Worm (Caenorhabditis elegans): ENCODE results near the gene T01B7.13.

Gene T01B7.13

DNA sequence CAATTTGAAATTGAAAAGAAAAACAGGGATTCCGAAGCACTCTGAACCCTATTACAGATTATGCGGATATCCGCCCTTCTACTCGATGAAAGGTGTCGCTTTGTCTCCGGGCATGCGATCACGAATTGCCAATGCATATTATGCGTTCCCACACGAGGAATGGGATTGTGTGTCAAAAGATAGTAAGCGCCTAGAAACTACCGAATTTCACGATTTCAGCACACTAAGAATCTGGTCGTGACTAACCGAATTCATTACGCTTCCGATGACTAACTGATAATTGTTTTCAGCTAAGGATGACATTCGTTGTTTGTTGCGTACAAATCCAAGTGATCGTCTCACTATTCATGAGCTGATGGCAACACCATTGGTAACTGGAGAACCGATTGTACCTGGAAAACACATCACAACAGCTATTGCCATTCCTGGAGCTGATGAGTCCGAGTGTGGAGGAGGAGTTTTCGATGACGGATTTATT, 31.1 kb downstream of the T01B7.13 start (continued):
- TF ChIP-seq rpc-1 (optimal IDR thresholded peaks at IDR 0.05) (no peak), rpc-1 (tag; optimal IDR thresholded peaks at IDR 0.05) (no peak), madf-8 (GFP tag; conservative IDR thresholded peaks at IDR 0.05) (no peak), B0261.1 (tag; optimal IDR thresholded peaks at IDR 0.05) (no peak), hmg-20 (GFP tag; IDR thresholded peaks at IDR 0.05) (no peak), nfya-2 (GFP tag; IDR thresholded peaks at IDR 0.05) (no peak), tbp1 (GFP tag; optimal IDR thresholded peaks at IDR 0.05) (no peak), ztf-28 (GFP tag; IDR thresholded peaks at IDR 0.05) (no peak), pbrm-1 (GFP tag; IDR thresholded peaks at IDR 0.05) (no peak; the same call in 1 of the 2 replicates), egl-18 (GFP tag; IDR thresholded peaks at IDR 0.05) (no peak), repo-1 (tag; optimal IDR thresholded peaks at IDR 0.05) (peak; percentile 92)

DNA sequence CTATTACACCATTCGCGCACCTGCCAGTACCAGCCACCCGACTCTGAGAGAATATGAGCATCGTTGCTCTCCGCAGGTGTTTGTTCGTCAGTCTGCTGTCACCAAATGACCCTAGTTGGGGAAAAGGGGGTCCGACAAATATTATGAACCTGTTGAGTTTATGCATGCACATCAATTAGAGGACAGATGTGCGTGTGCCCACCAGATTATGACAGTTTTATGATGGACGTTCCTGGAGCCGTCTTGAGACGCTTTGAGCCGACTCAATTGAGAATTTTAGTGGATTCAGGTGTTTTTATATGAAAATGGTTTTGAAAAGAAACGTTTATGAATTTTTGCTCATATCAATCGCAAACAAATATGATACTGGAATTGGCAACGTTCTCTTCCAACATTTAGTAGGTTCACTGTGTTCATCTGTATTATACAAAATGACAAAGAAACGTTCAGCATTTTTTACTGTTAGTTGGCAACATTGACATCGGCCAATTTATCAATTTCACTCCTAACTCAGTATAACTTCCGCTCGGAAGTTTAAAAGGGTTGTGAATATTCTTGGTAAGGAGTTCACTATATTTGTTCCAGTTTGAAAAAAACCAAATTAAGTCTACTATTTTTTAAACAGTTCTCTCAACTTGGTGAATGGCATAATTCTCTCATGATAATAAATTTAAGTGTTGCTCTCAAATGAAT, 32.2 kb downstream of the T01B7.13 start:
- TF ChIP-seq mes-4 (tag; optimal IDR thresholded peaks at IDR 0.05) (no peak), dox-1 (GFP tag; IDR thresholded peaks at IDR 0.05) (peak; percentile 75), F22D6.2 (tag; optimal IDR thresholded peaks at IDR 0.05) (peak; percentile 34), hlh-12 (tag; optimal IDR thresholded peaks at IDR 0.05) (no peak), unc-130 (GFP tag; optimal IDR thresholded peaks at IDR 0.05) (no peak), pbrm-1 (GFP tag; IDR thresholded peaks at IDR 0.05) (peak; percentile 66; the same call in 1 of the 2 replicates), sea-2 (GFP tag; IDR thresholded peaks at IDR 0.05) (no peak), mcd-1 (GFP tag; IDR thresholded peaks at IDR 0.05) (peak; percentile 35; the same call in 1 of the 2 replicates), hmg-20 (GFP tag; IDR thresholded peaks at IDR 0.05) (peak; percentile 36; the same call in 1 of the 2 replicates), snpc-1.3 (tag; optimal IDR thresholded peaks at IDR 0.05; ENCODE audit: insufficient read depth) (peak; percentile 55), dpff-1 (tag; optimal IDR thresholded peaks at IDR 0.05) (no peak), him-1 (tag; optimal IDR thresholded peaks at IDR 0.05) (no peak), athp-1 (tag; optimal IDR thresholded peaks at IDR 0.05) (no peak), rec-8 (tag; optimal IDR thresholded peaks at IDR 0.05) (no peak), ceh-40 (GFP tag; IDR thresholded peaks at IDR 0.05) (peak; percentile 55; the same call in 1 of the 2 replicates), bed-2 (GFP tag; IDR thresholded peaks at IDR 0.05) (no peak), B0336.3 (GFP tag; IDR thresholded peaks at IDR 0.05) (peak; percentile 88), pha-4 (tag; optimal IDR thresholded peaks at IDR 0.05) (no peak), nhr-90 (tag; optimal IDR thresholded peaks at IDR 0.05) (peak; percentile 88), F10E7.11 (tag; optimal IDR thresholded peaks at IDR 0.05) (no peak), hsf-1 (GFP tag; IDR thresholded peaks at IDR 0.05) (no peak), T26A5.8 (tag; optimal IDR thresholded peaks at IDR 0.05) (no peak), zfh-2 (GFP tag; conservative IDR thresholded peaks at IDR 0.05) (peak; percentile 70), snpc-1.1 (tag; optimal IDR thresholded peaks at IDR 0.05; ENCODE audit: insufficient read depth) (no peak), ztf-3 (GFP tag; optimal IDR thresholded peaks at IDR 0.05) (peak; percentile 77), T07F8.4 (tag; optimal IDR thresholded peaks at IDR 0.05) (peak; percentile 6), zim-3 (tag; optimal IDR thresholded peaks at IDR 0.05) (no peak), attf-5 (GFP tag; optimal IDR thresholded peaks at IDR 0.05) (peak; percentile 70), F33H1.4 (GFP tag; IDR thresholded peaks at IDR 0.05) (no peak), chd-7 (tag; optimal IDR thresholded peaks at IDR 0.05) (peak; percentile 86), F52B5.7 (tag; optimal IDR thresholded peaks at IDR 0.05) (peak; percentile 85), nfya-1 (tag; optimal IDR thresholded peaks at IDR 0.05; ENCODE audit: borderline replicate concordance, insufficient read depth) (no peak), Y79H2A.3 (GFP tag; conservative IDR thresholded peaks at IDR 0.05) (no peak; the same call in 1 of the 2 replicates), F37B4.10 (GFP tag; IDR thresholded peaks at IDR 0.05) (0 out of 2 replicates have a peak, but pooled peaks have one; percentile 80), ceh-100 (GFP tag; IDR thresholded peaks at IDR 0.05) (peak; percentile 20; the same call in 1 of the 2 replicates), F23B12.7 (tag; optimal IDR thresholded peaks at IDR 0.05; ENCODE audit: insufficient read depth) (no peak), attf-3 (GFP tag; conservative IDR thresholded peaks at IDR 0.05) (no peak)

All from whole organism, young adult.